Fruit fly (Drosophila melanogaster): ENCODE measurements around the gene CG34150.

CG34150 gene

dm6 chr3R:24767667-24768340, 46.3 kb upstream of the CG34150 start (continued):
- TF ChIP-seq Blimp-1 (GFP tag; optimal IDR thresholded peaks at IDR 0.05) = peak; percentile 100
- no peak for TF ChIP-seq yki (optimal IDR thresholded peaks at IDR 0.05)
- peak; percentile 96 for TF ChIP-seq CG33557 (GFP tag; optimal IDR thresholded peaks at IDR 0.05)
- TF ChIP-seq ATbp (GFP tag; optimal IDR thresholded peaks at IDR 0.05) = no peak
- no peak for TF ChIP-seq CG2678 (tag; optimal IDR thresholded peaks at IDR 0.05)
- no peak for TF ChIP-seq CG17328 (GFP tag; IDR thresholded peaks at IDR 0.05)
- no peak for TF ChIP-seq Pdp1 (GFP tag; optimal IDR thresholded peaks at IDR 0.05)
- TF ChIP-seq CG34376 (GFP tag; optimal IDR thresholded peaks at IDR 0.05) = no peak
- TF ChIP-seq scrt (GFP tag; optimal IDR thresholded peaks at IDR 0.05) = no peak
- no peak for TF ChIP-seq mld (GFP tag; IDR thresholded peaks at IDR 0.05; ENCODE audit: partially characterized antibody)
- TF ChIP-seq CG12236 (GFP tag; optimal IDR thresholded peaks at IDR 0.05) = no peak
- no peak for TF ChIP-seq CG13775 (GFP tag; optimal IDR thresholded peaks at IDR 0.05)
- no peak for TF ChIP-seq Dbx (GFP tag; IDR thresholded peaks at IDR 0.05)
- no peak for TF ChIP-seq esg (GFP tag; conservative IDR thresholded peaks at IDR 0.05)
- TF ChIP-seq CG12104 (GFP tag; optimal IDR thresholded peaks at IDR 0.05) = no peak
- TF ChIP-seq peb (GFP tag; IDR thresholded peaks at IDR 0.05) = no peak
- TF ChIP-seq CG7357 (GFP tag; IDR thresholded peaks at IDR 0.05) = no peak
- no peak for TF ChIP-seq maf-S (GFP tag; optimal IDR thresholded peaks at IDR 0.05)
- no peak for TF ChIP-seq ftz-f1 (GFP tag; optimal IDR thresholded peaks at IDR 0.05)
- TF ChIP-seq slbo (GFP tag; IDR thresholded peaks at IDR 0.05) = no peak
- no peak for TF ChIP-seq CG10565 (GFP tag; optimal IDR thresholded peaks at IDR 0.05)
- no peak for TF ChIP-seq vvl (GFP tag; IDR thresholded peaks at IDR 0.05)
- TF ChIP-seq Sry-β (GFP tag; optimal IDR thresholded peaks at IDR 0.05) = no peak
- no peak for TF ChIP-seq Fer1 (GFP tag; optimal IDR thresholded peaks at IDR 0.05)
- TF ChIP-seq corto (GFP tag; optimal IDR thresholded peaks at IDR 0.05) = no peak
- TF ChIP-seq CG1832 (GFP tag; optimal IDR thresholded peaks at IDR 0.05) = no peak
- no peak for TF ChIP-seq pan (optimal IDR thresholded peaks at IDR 0.05)
- no peak for TF ChIP-seq pan (GFP tag; optimal IDR thresholded peaks at IDR 0.05 in 1 of 2, IDR thresholded peaks at IDR 0.05 in 1 of 2)
- no peak for TF ChIP-seq CG5245 (GFP tag; optimal IDR thresholded peaks at IDR 0.05)
- no peak for TF ChIP-seq wdn (GFP tag; IDR thresholded peaks at IDR 0.05)
- TF ChIP-seq sug (tag; optimal IDR thresholded peaks at IDR 0.05) = no peak
- no peak for TF ChIP-seq CG17568 (GFP tag; optimal IDR thresholded peaks at IDR 0.05)
- no peak for TF ChIP-seq Xbp1 (GFP tag; optimal IDR thresholded peaks at IDR 0.05)
- TF ChIP-seq CG6175 (GFP tag; IDR thresholded peaks at IDR 0.05) = no peak
- TF ChIP-seq CG10543 (GFP tag; optimal IDR thresholded peaks at IDR 0.05) = no peak
- TF ChIP-seq Opbp (GFP tag; IDR thresholded peaks at IDR 0.05; ENCODE audit: partially characterized antibody) = no peak
- no peak for TF ChIP-seq Neu2 (GFP tag; optimal IDR thresholded peaks at IDR 0.05; ENCODE audit: borderline replicate concordance)
- TF ChIP-seq Rfx (GFP tag; IDR thresholded peaks at IDR 0.05) = no peak
- TF ChIP-seq Ets65A (GFP tag) = no peak
- TF ChIP-seq CG12071 (GFP tag; optimal IDR thresholded peaks at IDR 0.05) = no peak
- TF ChIP-seq CG11247 (GFP tag; IDR thresholded peaks at IDR 0.05) = no peak
- no peak for TF ChIP-seq knrl (GFP tag; IDR thresholded peaks at IDR 0.05; ENCODE audit: partially characterized antibody)
- no peak for TF ChIP-seq CG12391 (tag; optimal IDR thresholded peaks at IDR 0.05)
- no peak for TF ChIP-seq Atf-2 (GFP tag; optimal IDR thresholded peaks at IDR 0.05)
- no peak for TF ChIP-seq CG10959 (GFP tag; IDR thresholded peaks at IDR 0.05)
- no peak for TF ChIP-seq H15 (GFP tag; IDR thresholded peaks at IDR 0.05)
- no peak for TF ChIP-seq Optix (GFP tag; IDR thresholded peaks at IDR 0.05)
- TF ChIP-seq Fer2 (tag; optimal IDR thresholded peaks at IDR 0.05) = no peak
- TF ChIP-seq cg (GFP tag; optimal IDR thresholded peaks at IDR 0.05) = peak; percentile 71
- no peak for TF ChIP-seq zen2 (GFP tag; IDR thresholded peaks at IDR 0.05; ENCODE audit: partially characterized antibody)
- TF ChIP-seq tup (GFP tag; optimal IDR thresholded peaks at IDR 0.05) = no peak

Data from whole organism, embryonic.